Worm (Caenorhabditis elegans) whole organism, young adult: Measurements from ENCODE around the gene C15B12.9.

Experiments
- Y53F4B.3 ChIP-seq: fragments of 200-800 bp; sonication (Bioruptor generic); IDR thresholded peaks from 2 replicates; pipeline ENCODE4 v1.3.6; 2022; ENCODE audit warnings: missing genetic modification reagents, missing genetic modification characterization, missing compliant biosample characterization
- Y53G8AR.9 ChIP-seq: fragments of 200-800 bp; sonication (Bioruptor generic); conservative IDR thresholded peaks from 2 replicates; pipeline ENCODE4 v1.3.6; 2022; ENCODE audit warnings: missing genetic modification reagents, missing genetic modification characterization, missing compliant biosample characterization
- Y95B8A.8 ChIP-seq: fragments of 200-800 bp; sonication (Bioruptor generic); IDR thresholded peaks from 2 replicates; pipeline ENCODE4 v1.3.6; 2022; ENCODE audit warnings: missing genetic modification reagents, missing genetic modification characterization, missing compliant biosample characterization
- akir-1 ChIP-seq: fragments of 200-800 bp; sonication (Bioruptor generic); optimal IDR thresholded peaks from 2 replicates; lab custom pipeline; 2018; ENCODE audit warnings: mild to moderate bottlenecking, missing genetic modification characterization, moderate library complexity, missing compliant biosample characterization
- hrde-1 ChIP-seq: sonication (generic microtip); optimal IDR thresholded peaks from 2 replicates; lab custom pipeline; 2016; ENCODE audit warnings: missing genetic modification characterization, mild to moderate bottlenecking, missing compliant biosample characterization, moderate library complexity, missing genotype, missing genetic modification reagents, borderline replicate concordance
- pha-4 ChIP-seq: fragments of 150-350 bp; sonication (generic microtip); optimal IDR thresholded peaks from 2 replicates; lab custom pipeline; 2014; ENCODE audit warnings: missing biosample characterization, missing genetic modification reagents, missing genetic modification characterization
- rcor-1 ChIP-seq: fragments of 200-800 bp; sonication (Bioruptor generic); IDR thresholded peaks from 2 replicates; pipeline ENCODE4 v1.3.6; 2022; ENCODE audit warnings: missing genetic modification reagents, missing genetic modification characterization, missing compliant biosample characterization
- sea-2 ChIP-seq: fragments of 200-800 bp; sonication (Bioruptor generic); IDR thresholded peaks from 2 replicates; pipeline ENCODE4 v1.3.6; 2022; ENCODE audit warnings: missing genetic modification characterization, missing compliant biosample characterization
- unc-130 ChIP-seq: sonication (generic microtip); optimal IDR thresholded peaks from 2 replicates; lab custom pipeline; 2016; ENCODE audit warnings: missing genetic modification reagents, missing genetic modification characterization, missing compliant biosample characterization
- unc-62 ChIP-seq: fragments of 150-350 bp; optimal IDR thresholded peaks from 2 replicates; lab custom pipeline; 2014; ENCODE audit warnings: missing biosample characterization, missing genetic modification reagents, missing genetic modification characterization
- ztf-3 ChIP-seq: fragments of 200-800 bp; sonication (Bioruptor generic); optimal IDR thresholded peaks from 2 replicates; lab custom pipeline; 2018; ENCODE audit warnings: mild to moderate bottlenecking, missing genetic modification characterization, missing compliant biosample characterization

- TF ChIP-seq akir-1 (GFP tag; lab: Kevin White, UChicago) = no peak
- TF ChIP-seq hrde-1 = no peak
- TF ChIP-seq Y53F4B.3 = no peak
- TF ChIP-seq rcor-1 (GFP tag; lab: Robert Waterston, UW) = no peak
- TF ChIP-seq sea-2 (GFP tag; lab: Robert Waterston, UW) = no peak
- no peak for TF ChIP-seq unc-62 (GFP tag; lab: Kevin White, UChicago)
- no peak for TF ChIP-seq unc-130 (GFP tag; lab: Kevin White, UChicago)
- no peak for TF ChIP-seq Y95B8A.8 (GFP tag; lab: Robert Waterston, UW)
- TF ChIP-seq Y53G8AR.9 (GFP tag; lab: Robert Waterston, UW) = no peak
- no peak for TF ChIP-seq ztf-3
- no peak for TF ChIP-seq pha-4
Measured at ce11 chrX:6511985-6512384, 43.4 kb downstream of the C15B12.9 start, which contains the start of gene ttr-35.
